Worm (Caenorhabditis elegans) whole organism, L2 larva: ENCODE data around the gene rpl-26.

Experiments
- C34F6.9 ChIP-seq: fragments of 150-350 bp; optimal IDR thresholded peaks from 2 replicates; lab custom pipeline; 2014; ENCODE audit warnings: missing biosample characterization, missing genetic modification characterization
- F13H6.1 ChIP-seq: sonication (generic microtip); optimal IDR thresholded peaks from 2 replicates; lab custom pipeline; 2016; ENCODE audit warnings: missing genetic modification characterization, missing compliant biosample characterization
- R02D3.7 ChIP-seq: fragments of 150-350 bp; optimal IDR thresholded peaks from 2 replicates; lab custom pipeline; 2014; ENCODE audit warnings: missing biosample characterization, missing genetic modification characterization
- Y55F3AM.14 ChIP-seq: fragments of 200-800 bp; sonication (Bioruptor generic); optimal IDR thresholded peaks from 2 replicates; lab custom pipeline; 2018; ENCODE audit warnings: mild to moderate bottlenecking, missing genetic modification characterization, missing compliant biosample characterization
- ZK546.5 ChIP-seq: sonication (generic microtip); optimal IDR thresholded peaks from 2 replicates; lab custom pipeline; 2017; ENCODE audit warnings: missing biosample characterization, missing genetic modification characterization
- ama-1 ChIP-seq: fragments of 150-350 bp; optimal IDR thresholded peaks from 2 replicates; lab custom pipeline; 2018; ENCODE audit warnings: inconsistent platforms
- crh-2 ChIP-seq: sonication (generic microtip); optimal IDR thresholded peaks from 2 replicates; lab custom pipeline; 2017; ENCODE audit warnings: missing biosample characterization, missing genetic modification characterization
- dmd-4 ChIP-seq: sonication (generic microtip); optimal IDR thresholded peaks from 2 replicates; lab custom pipeline; 2017; ENCODE audit warnings: missing biosample characterization, missing genetic modification characterization
- elt-1 ChIP-seq: fragments of 150-350 bp; optimal IDR thresholded peaks from 2 replicates; lab custom pipeline; 2014; ENCODE audit warnings: missing biosample characterization, missing genetic modification characterization
- fos-1 ChIP-seq: fragments of 150-350 bp; optimal IDR thresholded peaks from 2 replicates; lab custom pipeline; 2014; ENCODE audit warnings: missing biosample characterization, missing genetic modification characterization
- gmeb-1 ChIP-seq: fragments of 150-350 bp; optimal IDR thresholded peaks from 2 replicates; lab custom pipeline; 2014; ENCODE audit warnings: missing biosample characterization, missing genetic modification characterization
- lin-11 ChIP-seq: fragments of 150-350 bp; sonication (generic microtip); optimal IDR thresholded peaks from 2 replicates; lab custom pipeline; 2014; ENCODE audit warnings: missing biosample characterization, missing genetic modification characterization, inconsistent platforms, mixed read lengths
- lin-13 ChIP-seq: fragments of 150-350 bp; optimal IDR thresholded peaks from 2 replicates; lab custom pipeline; 2014; ENCODE audit warnings: missing biosample characterization, missing genetic modification reagents, missing genetic modification characterization
- lin-39 ChIP-seq: fragments of 150-350 bp; optimal IDR thresholded peaks from 2 replicates; lab custom pipeline; 2014; ENCODE audit warnings: missing biosample characterization, missing genetic modification reagents, missing genetic modification characterization
- lsy-2 ChIP-seq, 2 experiments: fragments of 150-350 bp in 1 of 2; sonication (generic microtip) in 1 of 2; optimal IDR thresholded peaks; 2 replicates each; lab custom pipeline; 2014 to 2017; ENCODE audit warnings: missing biosample characterization in 2 of 2, missing genetic modification characterization in 2 of 2
- mbf-1 ChIP-seq: sonication (generic microtip); optimal IDR thresholded peaks from 2 replicates; lab custom pipeline; 2017; ENCODE audit warnings: missing biosample characterization, missing genetic modification characterization
- mdl-1 ChIP-seq, 2 experiments: fragments of 150-350 bp in 1 of 2; sonication (generic microtip) in 1 of 2; optimal IDR thresholded peaks; 2 replicates each; lab custom pipeline; 2017; ENCODE audit warnings: missing biosample characterization in 2 of 2, missing genetic modification characterization in 2 of 2
- nhr-12 ChIP-seq: fragments of 150-350 bp; optimal IDR thresholded peaks from 2 replicates; lab custom pipeline; 2014; ENCODE audit warnings: missing biosample characterization, missing genetic modification characterization
- nhr-129 ChIP-seq: fragments of 150-350 bp; optimal IDR thresholded peaks from 2 replicates; lab custom pipeline; 2014; ENCODE audit warnings: missing biosample characterization, missing genetic modification characterization
- nhr-6 ChIP-seq: fragments of 150-350 bp; optimal IDR thresholded peaks from 2 replicates; lab custom pipeline; 2014; ENCODE audit warnings: missing biosample characterization, missing genetic modification characterization
- nhr-77 ChIP-seq: fragments of 150-350 bp; optimal IDR thresholded peaks from 2 replicates; lab custom pipeline; 2014; ENCODE audit warnings: missing biosample characterization, missing genetic modification characterization
- peb-1 ChIP-seq: fragments of 150-350 bp; optimal IDR thresholded peaks from 2 replicates; lab custom pipeline; 2014; ENCODE audit warnings: missing biosample characterization, missing genetic modification characterization
- sem-4 ChIP-seq: fragments of 150-350 bp; optimal IDR thresholded peaks from 2 replicates; lab custom pipeline; 2014; ENCODE audit warnings: missing biosample characterization, missing genetic modification reagents, missing genetic modification characterization
- skn-1 ChIP-seq: sonication (generic microtip); optimal IDR thresholded peaks from 2 replicates; lab custom pipeline; 2017; ENCODE audit warnings: missing biosample characterization, missing genetic modification characterization
- sma-3 ChIP-seq: sonication (generic microtip); optimal IDR thresholded peaks from 2 replicates; lab custom pipeline; 2016; ENCODE audit warnings: missing genetic modification reagents, missing genetic modification characterization, missing compliant biosample characterization
- sma-9 ChIP-seq, 2 experiments: fragments of 150-350 bp in 1 of 2; sonication (generic microtip) in 1 of 2; optimal IDR thresholded peaks; 2 replicates each; lab custom pipeline; 2014 to 2016; ENCODE audit warnings: missing genetic modification characterization in 2 of 2, mild to moderate bottlenecking in 1 of 2, missing biosample characterization in 1 of 2, missing compliant biosample characterization in 1 of 2, missing genetic modification reagents in 1 of 2, moderate library complexity in 1 of 2
- unc-55 ChIP-seq: fragments of 150-350 bp; sonication (generic microtip); optimal IDR thresholded peaks from 3 replicates; lab custom pipeline; 2014; ENCODE audit warnings: missing biosample characterization, missing genetic modification reagents, missing genetic modification characterization
- unc-62 ChIP-seq: fragments of 150-350 bp; optimal IDR thresholded peaks from 2 replicates; lab custom pipeline; 2014; ENCODE audit warnings: missing biosample characterization, missing genetic modification reagents, missing genetic modification characterization
- zag-1 ChIP-seq: fragments of 150-350 bp; optimal IDR thresholded peaks from 2 replicates; lab custom pipeline; 2014; ENCODE audit warnings: missing biosample characterization, missing genetic modification characterization

Gene rpl-26

ce11 chrII:8587660-8588230 lies 14.8 kb upstream of the rpl-26 start:
- TF ChIP-seq sem-4 (tag; lab: Kevin White, UChicago), result peak; percentile 29
- TF ChIP-seq lin-11 (tag; lab: Kevin White, UChicago), result no peak
- peak in 1 of 2 experiments; percentile 18 for TF ChIP-seq lsy-2 (tag; optimal IDR thresholded peaks at IDR 0.05; lab: Kevin White, UChicago)
- peak; percentile 11 for TF ChIP-seq F13H6.1
- peak; percentile 28 for TF ChIP-seq zag-1 (tag; lab: Kevin White, UChicago)
- TF ChIP-seq nhr-129 (tag; lab: Kevin White, UChicago), result peak; percentile 21
- no peak for TF ChIP-seq nhr-12
- TF ChIP-seq unc-55 (GFP tag; lab: Kevin White, UChicago), result peak; percentile 70

- TF ChIP-seq dmd-4 (no peak), Y55F3AM.14 (GFP tag; lab: Kevin White, UChicago) (no peak), unc-62 (GFP tag; lab: Kevin White, UChicago) (no peak), fos-1 (tag; lab: Kevin White, UChicago) (no peak), lin-39 (peak; percentile 16)
Measured at ce11 chrII:8588442-8588841, 14.1 kb upstream of the rpl-26 start.

- TF ChIP-seq zag-1 (tag; lab: Kevin White, UChicago) (peak; percentile 40), lin-13 (GFP tag; lab: Kevin White, UChicago) (no peak), sma-3 (GFP tag; lab: Kevin White, UChicago) (no peak), skn-1 (tag; lab: Kevin White, UChicago) (no peak), mdl-1 (tag; optimal IDR thresholded peaks at IDR 0.05; lab: Kevin White, UChicago) (no peak), unc-55 (GFP tag; lab: Kevin White, UChicago) (peak; percentile 17), C34F6.9 (tag; lab: Kevin White, UChicago) (peak; percentile 49), crh-2 (tag; lab: Kevin White, UChicago) (peak; percentile 35), lsy-2 (tag; optimal IDR thresholded peaks at IDR 0.05; lab: Kevin White, UChicago) (peak in 1 of 2 experiments; percentile 39), peb-1 (tag; lab: Kevin White, UChicago) (no peak), sma-9 (GFP tag; optimal IDR thresholded peaks at IDR 0.05; lab: Kevin White, UChicago) (peak; percentile 38), sma-9 (tag; optimal IDR thresholded peaks at IDR 0.05; lab: Kevin White, UChicago) (no peak)
Measured at ce11 chrII:8589227-8589626, 13.4 kb upstream of the rpl-26 start.

ce11 chrII:8590684-8591083 lies 11.9 kb upstream of the rpl-26 start, which contains the start of gene aptf-4:
TSS of gene aptf-4 (plus strand) at chrII:8590984.
- TF ChIP-seq unc-55 (GFP tag; lab: Kevin White, UChicago) (peak; percentile 26), sma-3 (GFP tag; lab: Kevin White, UChicago) (no peak)

ce11 chrII:8593840-8594625 lies 8.6 kb upstream of the rpl-26 start, which contains the start of gene aptf-3:
TSS of gene aptf-3 (plus strand) at chrII:8594190.
- TF ChIP-seq sma-9 (GFP tag; optimal IDR thresholded peaks at IDR 0.05; lab: Kevin White, UChicago), result no peak
- no peak for TF ChIP-seq sma-9 (tag; optimal IDR thresholded peaks at IDR 0.05; lab: Kevin White, UChicago)
- no peak for TF ChIP-seq elt-1 (tag; lab: Kevin White, UChicago)
- TF ChIP-seq nhr-6 (tag; lab: Kevin White, UChicago), result no peak
- no peak for TF ChIP-seq R02D3.7
- TF ChIP-seq dmd-4, result no peak
- TF ChIP-seq ZK546.5 (tag; lab: Kevin White, UChicago), result no peak
- TF ChIP-seq lin-11 (tag; lab: Kevin White, UChicago), result no peak
- no peak for TF ChIP-seq Y55F3AM.14 (GFP tag; lab: Kevin White, UChicago)
- TF ChIP-seq ama-1 (lab: Kevin White, UChicago), result no peak
- TF ChIP-seq gmeb-1 (tag; lab: Kevin White, UChicago), result no peak
- TF ChIP-seq unc-62 (GFP tag; lab: Kevin White, UChicago), result no peak
- TF ChIP-seq nhr-12, result no peak
- no peak for TF ChIP-seq crh-2 (tag; lab: Kevin White, UChicago)
- TF ChIP-seq mbf-1 (tag; lab: Kevin White, UChicago), result no peak
- TF ChIP-seq nhr-77, result no peak
